Fruit fly (Drosophila melanogaster): ENCODE measurements around the gene CG15756.
A peak's percentile ranks its signal among the peaks of the same experiment; 100 is the strongest.

CG15756 gene

DNA sequence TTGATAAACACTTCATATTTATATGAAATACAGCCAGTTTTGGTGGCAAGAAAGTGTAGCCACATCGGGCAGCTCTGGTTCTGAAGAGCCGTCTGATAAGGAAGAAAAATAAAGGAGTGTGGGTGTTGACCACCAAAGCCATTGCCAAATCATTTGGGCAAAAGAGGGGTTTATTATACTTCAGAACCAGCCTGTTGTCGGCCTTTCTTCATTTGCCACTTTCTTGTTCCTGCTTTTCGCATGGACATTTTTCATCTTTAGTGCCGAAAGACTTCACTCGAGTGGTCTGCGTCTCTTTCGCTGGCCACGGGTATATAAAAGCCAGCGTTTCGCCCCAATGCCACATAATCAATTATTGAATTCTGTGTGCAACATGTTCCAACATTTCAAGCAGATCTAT, at the start of gene CG15756:
TSS of gene CG15756 (plus strand) at position 301 of the 400 bp plus-strand sequence.
- TF ChIP-seq CTCF (optimal IDR thresholded peaks at IDR 0.05), result no peak
- no peak for TF ChIP-seq CG8478 (optimal IDR thresholded peaks at IDR 0.05)

DNA sequence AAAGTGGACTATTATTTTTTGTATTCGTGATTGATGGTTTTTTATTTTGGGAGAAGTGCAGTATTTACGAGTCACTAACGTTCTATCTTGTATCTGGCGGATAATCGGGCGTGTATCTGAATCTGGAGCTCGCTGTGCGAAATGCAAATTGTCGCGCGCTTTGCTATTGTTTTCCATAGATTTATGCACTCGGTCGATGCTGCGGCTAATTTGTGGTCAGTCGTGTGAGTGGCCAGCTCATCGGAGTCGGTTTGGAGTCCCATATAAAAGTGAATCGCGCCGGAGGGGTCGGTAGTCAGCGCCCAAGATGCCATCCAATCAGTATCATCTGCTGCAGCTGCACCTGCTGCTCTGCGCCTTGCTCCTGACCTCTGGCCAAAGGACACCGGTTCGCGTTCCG, 6.5 kb upstream of the CG15756 start, which contains the start of gene CG15754:
TSS of gene CG15754 (plus strand) at position 301 of the 400 bp plus-strand sequence.
- TF ChIP-seq CG8478 (optimal IDR thresholded peaks at IDR 0.05) (no peak), CTCF (optimal IDR thresholded peaks at IDR 0.05) (no peak)

DNA sequence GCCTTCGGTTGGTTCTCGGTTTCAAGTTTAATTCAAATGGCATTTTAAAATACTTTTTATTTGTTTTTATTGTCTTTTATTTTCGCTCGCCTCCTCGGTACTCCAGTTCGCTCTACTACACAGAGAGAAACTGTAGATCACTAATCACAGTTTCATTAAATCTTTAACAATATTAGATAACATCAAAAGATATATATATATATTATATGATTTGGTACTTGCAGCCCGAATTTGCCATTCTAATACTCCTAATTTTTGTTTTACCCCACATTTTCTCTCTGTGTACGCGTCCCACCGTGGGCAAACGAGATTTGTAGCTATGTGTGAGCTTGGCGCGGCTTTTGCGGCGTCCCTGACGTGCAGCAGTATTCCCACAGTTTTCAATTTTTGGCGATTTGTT, 4.5 kb upstream of the CG15756 start:
- no peak for TF ChIP-seq CTCF (optimal IDR thresholded peaks at IDR 0.05)
- TF ChIP-seq CG8478 (optimal IDR thresholded peaks at IDR 0.05), result no peak

DNA sequence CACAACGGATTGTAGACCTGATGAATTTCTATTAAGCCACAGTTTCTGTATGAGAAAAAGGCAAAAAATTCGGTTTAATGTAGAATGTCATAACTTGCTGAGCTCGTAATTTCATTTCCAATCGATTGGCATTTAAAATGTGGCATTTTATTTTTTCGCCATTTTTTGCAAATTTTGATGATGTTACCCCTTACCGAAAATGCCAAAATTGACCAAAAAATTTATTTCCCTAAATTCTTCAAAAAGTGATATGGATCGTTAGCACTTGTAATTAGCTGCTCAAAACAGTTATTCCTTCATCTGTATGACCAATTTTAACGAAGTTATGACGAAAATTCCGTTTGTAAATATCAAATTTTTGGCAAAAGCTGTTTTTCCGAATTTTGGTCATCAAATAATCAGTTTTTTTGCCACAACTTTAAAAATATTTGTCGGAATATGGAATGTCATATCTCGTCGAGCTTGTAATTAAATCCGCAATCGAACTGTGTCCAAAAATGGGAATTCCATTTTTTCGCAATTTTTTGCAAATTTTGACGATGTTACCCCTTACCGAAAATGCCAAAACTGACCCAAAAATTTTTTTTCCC, 3.9 kb upstream of the CG15756 start, which contains the start of gene CG44428:
TSS of gene CG44428 (minus strand) at position 51 of the 590 bp plus-strand sequence.
- no peak for TF ChIP-seq CG8478 (optimal IDR thresholded peaks at IDR 0.05)
- no peak for TF ChIP-seq CTCF (optimal IDR thresholded peaks at IDR 0.05)

DNA sequence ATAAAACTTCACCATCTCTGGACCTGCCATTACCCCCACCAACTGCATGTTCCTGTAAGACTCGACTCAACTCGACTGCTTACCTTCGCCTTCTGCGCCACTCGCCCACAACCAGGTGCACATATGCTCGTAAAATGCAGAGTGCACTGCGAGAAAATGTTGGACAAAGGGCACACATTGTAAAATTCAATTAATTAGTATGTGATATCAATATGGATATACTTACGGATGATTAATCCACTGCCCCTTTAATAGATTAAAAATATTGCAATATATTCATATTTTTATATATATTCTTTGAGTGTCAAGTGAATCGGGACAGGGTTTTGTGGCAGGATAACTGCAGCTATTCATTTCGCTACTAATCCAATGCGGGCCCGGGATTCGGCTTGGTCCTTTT, 2.6 kb downstream of the CG15756 start:
- TF ChIP-seq CTCF (optimal IDR thresholded peaks at IDR 0.05), result no peak
- no peak for TF ChIP-seq CG8478 (optimal IDR thresholded peaks at IDR 0.05)

DNA sequence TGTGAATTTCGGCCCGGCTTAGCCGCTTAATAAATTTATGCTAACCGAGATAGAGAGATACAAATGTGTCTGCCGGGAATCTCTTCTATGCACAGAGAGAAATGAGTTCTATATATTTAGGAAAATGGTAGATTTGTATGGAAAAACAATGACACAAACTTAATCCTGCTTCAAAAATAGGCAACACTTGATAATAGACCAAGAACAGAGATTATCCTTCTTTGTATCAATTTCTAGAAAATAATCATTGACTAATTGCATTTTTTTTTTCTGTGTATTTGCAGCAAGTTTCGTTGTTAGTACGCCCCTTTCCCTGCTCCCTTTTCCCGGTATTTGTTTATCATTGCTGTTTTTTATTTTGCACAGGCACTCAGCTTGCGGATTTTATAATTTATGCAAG, 5.2 kb downstream of the CG15756 start:
- TF ChIP-seq CTCF (optimal IDR thresholded peaks at IDR 0.05) (no peak), CG8478 (optimal IDR thresholded peaks at IDR 0.05) (no peak)

DNA sequence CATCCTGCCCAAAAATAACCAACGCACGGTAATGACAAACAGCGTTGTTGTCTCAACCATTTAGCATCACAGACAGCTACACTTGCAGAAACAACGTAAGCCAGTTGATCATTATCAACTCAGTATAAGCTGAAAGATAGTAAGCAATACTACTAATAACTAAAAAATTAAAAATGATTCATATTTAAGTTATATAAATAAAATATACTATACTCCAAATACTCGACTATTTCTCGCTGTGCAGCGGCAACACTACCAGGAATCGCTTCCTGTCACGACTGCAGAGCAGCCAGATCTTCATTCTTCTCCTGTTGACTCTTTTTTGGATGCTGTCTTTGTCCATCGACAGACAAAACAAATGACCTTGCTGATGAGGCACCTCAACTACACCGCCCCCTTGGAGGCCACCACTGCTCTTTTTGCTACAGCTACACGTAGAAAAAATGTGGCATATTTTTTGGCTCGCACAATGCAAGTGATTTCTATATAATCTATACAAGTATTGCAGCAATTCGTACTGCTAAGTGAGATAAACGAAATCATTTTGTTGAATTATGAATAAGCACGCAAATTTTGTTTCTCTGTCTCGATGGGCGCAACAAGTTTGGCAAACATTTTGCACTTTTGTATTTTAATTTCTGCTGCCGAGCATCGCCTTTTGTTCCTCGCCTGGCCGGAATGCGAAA, 6.9 kb downstream of the CG15756 start:
- no peak for TF ChIP-seq CG8478 (optimal IDR thresholded peaks at IDR 0.05)
- no peak for TF ChIP-seq CTCF (optimal IDR thresholded peaks at IDR 0.05)

DNA sequence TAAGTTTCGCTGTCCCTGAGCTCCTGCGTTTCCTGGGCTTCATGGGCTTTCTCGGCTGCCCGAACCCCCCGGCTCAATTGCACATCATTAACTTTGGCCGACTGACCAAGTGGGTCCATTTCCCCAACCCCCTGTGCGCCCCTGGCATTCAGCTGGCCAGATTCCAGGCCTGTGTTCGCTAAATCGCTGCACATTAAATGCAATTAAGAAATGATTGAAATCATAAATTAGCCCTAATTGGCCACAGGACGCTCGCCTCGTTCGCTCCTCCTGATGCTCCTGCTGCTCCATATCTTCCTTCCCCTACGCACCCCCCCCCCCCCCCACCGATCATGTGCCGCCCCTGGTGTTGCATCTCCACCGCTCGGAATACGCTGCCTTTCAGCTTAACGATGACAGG, 7.9 kb downstream of the CG15756 start:
- TF ChIP-seq CG8478 (optimal IDR thresholded peaks at IDR 0.05) (no peak), CTCF (optimal IDR thresholded peaks at IDR 0.05) (no peak)

DNA sequence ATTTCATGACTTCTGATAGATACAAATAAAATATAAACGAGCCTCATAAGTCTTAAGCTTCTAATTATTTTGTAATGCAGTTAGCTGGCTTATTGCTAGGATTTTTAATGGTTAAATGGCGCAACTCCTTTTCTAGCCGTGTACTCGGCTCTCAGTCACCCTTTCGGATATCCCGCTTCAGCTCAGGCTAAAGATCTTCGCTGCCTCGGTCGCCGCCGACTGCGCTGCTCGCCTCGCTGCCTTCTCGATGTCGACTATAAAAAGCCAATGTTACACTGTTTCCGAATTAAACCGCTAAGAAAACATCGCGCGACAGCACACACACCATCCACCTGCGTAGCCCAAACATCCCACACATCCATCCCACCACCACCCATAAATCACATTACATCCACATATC, 9.1 kb downstream of the CG15756 start, which contains the start of gene Cpr12A:
TSS of gene Cpr12A (plus strand) at position 301 of the 400 bp plus-strand sequence.
- TF ChIP-seq CTCF (optimal IDR thresholded peaks at IDR 0.05) (no peak), CG8478 (optimal IDR thresholded peaks at IDR 0.05) (no peak)

DNA sequence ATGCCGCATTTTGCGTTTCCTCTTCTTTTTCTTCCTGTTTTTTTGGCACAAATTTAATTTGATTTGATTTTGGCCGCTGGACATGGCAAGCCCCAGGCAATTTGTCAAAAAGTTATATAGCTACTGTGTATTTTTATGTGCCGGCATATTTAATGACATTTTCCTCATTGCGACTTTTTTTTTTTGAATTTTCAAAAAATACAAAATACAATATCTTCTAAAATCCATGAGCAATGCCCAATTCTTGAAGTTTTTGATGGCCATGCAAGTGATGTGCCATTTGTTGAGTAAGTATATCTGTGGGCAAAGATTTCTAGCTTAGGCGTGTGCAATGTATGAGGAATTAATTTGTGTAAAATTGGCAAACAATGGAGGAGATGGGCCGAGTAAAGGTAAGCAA, 21.5 kb downstream of the CG15756 start, which contains the start of gene CG11816:
TSS of gene CG11816 (minus strand) at position 101 of the 400 bp plus-strand sequence.
- TF ChIP-seq CG8478 (optimal IDR thresholded peaks at IDR 0.05) (no peak), CTCF (optimal IDR thresholded peaks at IDR 0.05) (no peak)

DNA sequence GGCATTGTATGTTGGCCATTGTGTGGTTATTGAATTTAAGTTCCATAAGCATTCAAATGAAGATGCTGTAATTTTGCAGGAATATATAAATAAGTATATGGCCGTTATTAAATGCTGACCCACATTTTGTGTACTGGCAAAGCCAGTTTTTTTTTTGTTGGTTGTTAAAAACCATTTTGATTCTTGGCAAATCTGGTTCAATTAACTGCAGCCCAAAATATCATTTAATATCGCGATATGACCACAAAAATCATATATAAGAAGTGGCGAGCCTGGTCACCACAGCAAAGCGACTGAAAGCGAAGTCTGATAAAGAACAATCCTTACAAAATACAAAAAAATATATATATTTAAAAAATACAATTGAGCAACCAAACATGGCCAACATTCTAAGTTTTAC, 22.0 kb downstream of the CG15756 start, which contains the start of gene CG32631:
TSS of gene CG32631 (plus strand) at position 301 of the 400 bp plus-strand sequence.
- no peak for TF ChIP-seq CTCF (optimal IDR thresholded peaks at IDR 0.05)
- no peak for TF ChIP-seq CG8478 (optimal IDR thresholded peaks at IDR 0.05)

DNA sequence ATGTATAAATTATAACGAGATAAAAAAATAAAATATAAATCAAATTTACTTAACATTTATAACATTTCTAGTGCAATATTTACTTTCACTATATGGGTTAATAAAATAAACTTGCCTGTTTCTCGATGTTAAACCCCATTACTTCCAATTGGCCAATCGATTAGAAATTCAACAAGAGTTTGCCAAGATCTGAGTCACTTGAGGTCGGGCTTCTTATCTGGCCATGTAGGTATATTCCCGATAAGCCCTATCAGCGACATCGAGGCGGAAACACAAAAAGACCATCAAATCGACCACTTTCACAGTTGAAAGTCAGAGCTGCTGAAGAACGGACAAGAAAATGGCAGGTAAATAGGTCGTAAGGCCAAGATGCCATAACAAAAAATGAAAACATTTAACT, 27.2 kb downstream of the CG15756 start, which contains the start of gene CG32633:
TSS of gene CG32633 (plus strand) at position 301 of the 400 bp plus-strand sequence.
- TF ChIP-seq CTCF (optimal IDR thresholded peaks at IDR 0.05), result no peak
- no peak for TF ChIP-seq CG8478 (optimal IDR thresholded peaks at IDR 0.05)

DNA sequence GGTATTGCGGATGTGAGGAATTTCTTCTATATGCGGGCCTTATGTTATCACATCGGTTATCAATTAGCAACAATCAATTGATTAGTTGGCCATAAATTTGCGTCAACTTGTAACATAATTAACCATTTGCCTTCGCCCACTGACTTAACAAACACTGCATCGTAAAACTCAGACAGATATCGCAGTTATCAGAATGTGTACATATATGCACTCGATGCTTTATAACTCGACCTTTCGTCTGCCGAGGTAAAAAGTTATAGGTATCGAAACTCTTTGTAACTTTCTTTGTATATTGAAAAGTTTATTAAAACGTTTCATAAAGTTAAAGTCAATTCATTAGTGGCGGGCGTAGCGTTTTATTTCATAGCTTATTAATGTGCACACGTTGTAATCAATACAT, 28.8 kb downstream of the CG15756 start:
- TF ChIP-seq CG8478 (optimal IDR thresholded peaks at IDR 0.05), result no peak
- no peak for TF ChIP-seq CTCF (optimal IDR thresholded peaks at IDR 0.05)

DNA sequence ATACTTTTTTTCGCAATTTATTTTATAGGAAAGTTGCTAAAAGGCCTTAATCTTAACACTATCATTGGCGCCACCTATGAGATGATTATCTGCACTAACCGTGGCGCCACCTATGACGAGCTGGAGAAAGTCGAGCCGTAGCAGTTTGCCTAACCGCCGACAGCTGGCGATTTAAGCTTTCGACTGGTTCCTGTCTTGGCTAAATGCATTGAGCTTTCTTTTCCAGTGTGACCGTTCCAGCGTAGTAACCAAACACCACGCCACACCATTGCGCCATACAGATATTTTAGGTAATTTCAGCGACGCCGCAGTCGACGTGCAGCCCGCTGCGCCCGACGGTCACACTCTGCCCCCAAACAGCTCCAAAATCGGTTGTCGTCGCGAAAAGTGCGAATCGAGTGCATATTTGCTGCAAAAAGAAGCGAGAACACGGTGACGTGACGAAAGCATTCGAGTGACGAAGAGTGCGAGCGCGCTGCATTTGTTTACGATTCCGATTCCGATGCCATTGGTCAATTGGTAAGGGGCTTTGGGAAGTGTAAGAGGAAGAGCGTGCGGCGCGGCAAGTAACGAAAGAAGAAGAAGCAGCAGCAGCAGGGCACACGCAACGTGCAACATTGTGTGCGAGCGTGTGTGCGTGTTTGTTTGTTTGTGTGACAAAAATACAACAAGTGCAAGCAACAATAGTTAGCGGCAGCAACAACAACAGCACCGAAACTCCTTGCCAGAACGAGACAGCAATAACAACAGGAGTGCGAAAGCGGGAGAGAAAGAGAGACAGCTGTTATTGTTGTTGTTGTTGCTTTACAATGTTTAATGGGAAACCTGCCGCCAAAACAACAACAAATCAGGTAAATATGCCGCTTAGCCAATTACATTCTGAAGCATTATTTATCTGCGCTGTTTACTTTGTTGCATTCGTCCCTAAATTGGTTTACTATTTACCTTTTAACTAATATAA, 29.6 kb downstream of the CG15756 start, which contains the start of the genes CG46311 and Tpst:
TSS of gene CG46311 (plus strand) at position 341 of the 961 bp plus-strand sequence.
TSS of gene Tpst (plus strand) at position 341 of the 961 bp plus-strand sequence.
- TF ChIP-seq CG8478 (optimal IDR thresholded peaks at IDR 0.05) (no peak), CTCF (optimal IDR thresholded peaks at IDR 0.05) (peak; percentile 99 to 100)

Data from S2 (cell line).